Worm (Caenorhabditis elegans) whole organism, L1 larva: ENCODE data around the gene cku-70.

Experiments
- C04F5.9 ChIP-seq: sonication (generic microtip); optimal IDR thresholded peaks from 2 replicates; lab custom pipeline; 2016; ENCODE audit warnings: missing genetic modification characterization, missing compliant biosample characterization
- C34B4.2 ChIP-seq: sonication (generic microtip); optimal IDR thresholded peaks from 2 replicates; lab custom pipeline; 2017; ENCODE audit warnings: mild to moderate bottlenecking, missing genetic modification characterization, missing compliant biosample characterization
- F16B12.6 ChIP-seq: fragments of 150-350 bp; optimal IDR thresholded peaks from 2 replicates; lab custom pipeline; 2014; ENCODE audit warnings: missing biosample characterization, missing genetic modification characterization
- aha-1 ChIP-seq: fragments of 150-350 bp; optimal IDR thresholded peaks from 2 replicates; lab custom pipeline; 2014; ENCODE audit warnings: missing biosample characterization, missing genetic modification characterization
- blmp-1 ChIP-seq: fragments of 150-350 bp; optimal IDR thresholded peaks from 2 replicates; lab custom pipeline; 2014; ENCODE audit warnings: missing biosample characterization, missing genetic modification characterization
- ceh-8 ChIP-seq: fragments of 200-800 bp; sonication (Bioruptor generic); optimal IDR thresholded peaks from 2 replicates; lab custom pipeline; 2018; ENCODE audit warnings: mild to moderate bottlenecking, missing genetic modification characterization, moderate library complexity, missing compliant biosample characterization
- ceh-82 ChIP-seq, 3 experiments: fragments of 150-350 bp in 1 of 3; sonication (generic microtip) in 2 of 3; optimal IDR thresholded peaks; 2 replicates each; lab custom pipeline; 2014 to 2017; ENCODE audit warnings: missing biosample characterization in 3 of 3, missing genetic modification characterization in 3 of 3
- ceh-88 ChIP-seq: fragments of 200-800 bp; sonication (Bioruptor generic); IDR thresholded peaks from 2 replicates; pipeline ENCODE4 v1.3.6; 2022; ENCODE audit warnings: missing genetic modification characterization, missing compliant biosample characterization
- dpl-1 ChIP-seq, 3 experiments: fragments of 150-350 bp in 2 of 3; sonication (generic microtip) in 1 of 3; optimal IDR thresholded peaks; 2 replicates each; lab custom pipeline; 2014 to 2017; ENCODE audit warnings: missing biosample characterization in 3 of 3, missing genetic modification characterization in 3 of 3, missing genetic modification reagents in 3 of 3
- dsc-1 ChIP-seq: sonication (generic microtip); optimal IDR thresholded peaks from 2 replicates; lab custom pipeline; 2016; ENCODE audit warnings: mild to moderate bottlenecking, missing genetic modification characterization, missing compliant biosample characterization
- efl-3 ChIP-seq: fragments of 200-800 bp; sonication (Bioruptor generic); optimal IDR thresholded peaks from 2 replicates; lab custom pipeline; 2018; ENCODE audit warnings: mild to moderate bottlenecking, missing genetic modification characterization, missing compliant biosample characterization
- egl-13 ChIP-seq: sonication (generic microtip); optimal IDR thresholded peaks from 2 replicates; lab custom pipeline; 2016; ENCODE audit warnings: missing genotype, missing genetic modification reagents, missing genetic modification characterization, missing compliant biosample characterization
- elt-2 ChIP-seq: sonication (generic microtip); optimal IDR thresholded peaks from 2 replicates; lab custom pipeline; 2016; ENCODE audit warnings: missing genetic modification characterization, mild to moderate bottlenecking, inconsistent platforms, missing compliant biosample characterization, missing genetic modification reagents
- fkh-8 ChIP-seq: sonication (generic microtip); optimal IDR thresholded peaks from 2 replicates; lab custom pipeline; 2016; ENCODE audit warnings: mild to moderate bottlenecking, missing genetic modification characterization, missing compliant biosample characterization
- grh-1 ChIP-seq: fragments of 200-800 bp; sonication (Bioruptor generic); IDR thresholded peaks from 2 replicates; pipeline ENCODE4 v1.3.6; 2022; ENCODE audit warnings: missing genetic modification reagents, missing genetic modification characterization, missing compliant biosample characterization
- hlh-4 ChIP-seq: sonication (generic microtip); optimal IDR thresholded peaks from 2 replicates; lab custom pipeline; 2016; ENCODE audit warnings: mild to moderate bottlenecking, missing genetic modification characterization, missing compliant biosample characterization
- hpl-2 ChIP-seq: fragments of 150-350 bp; optimal IDR thresholded peaks from 2 replicates; lab custom pipeline; 2014; ENCODE audit warnings: missing biosample characterization, missing genetic modification reagents, missing genetic modification characterization
- lin-39 ChIP-seq: fragments of 150-350 bp; optimal IDR thresholded peaks from 2 replicates; lab custom pipeline; 2014; ENCODE audit warnings: missing biosample characterization, missing genetic modification reagents, missing genetic modification characterization
- lir-3 ChIP-seq: sonication (generic microtip); optimal IDR thresholded peaks from 2 replicates; lab custom pipeline; 2016; ENCODE audit warnings: mild to moderate bottlenecking, missing genetic modification characterization, moderate library complexity, missing compliant biosample characterization; ENCODE audit not compliant: poor library complexity
- mab-9 ChIP-seq: fragments of 200-800 bp; sonication (Bioruptor generic); IDR thresholded peaks from 2 replicates; pipeline ENCODE4 v1.3.6; 2022; ENCODE audit warnings: missing genetic modification reagents, missing genetic modification characterization, missing compliant biosample characterization
- mdl-1 ChIP-seq, 2 experiments: fragments of 150-350 bp; optimal IDR thresholded peaks; 2 replicates each; lab custom pipeline; 2014 to 2017; ENCODE audit warnings: missing biosample characterization in 2 of 2, missing genetic modification characterization in 2 of 2, inconsistent platforms in 1 of 2
- mef-2 ChIP-seq: fragments of 150-350 bp; optimal IDR thresholded peaks from 2 replicates; lab custom pipeline; 2014; ENCODE audit warnings: missing biosample characterization, missing genetic modification characterization
- mep-1 ChIP-seq: fragments of 150-350 bp; optimal IDR thresholded peaks from 2 replicates; lab custom pipeline; 2014; ENCODE audit warnings: missing biosample characterization, missing genetic modification characterization
- nhr-12 ChIP-seq: sonication (generic microtip); optimal IDR thresholded peaks from 2 replicates; lab custom pipeline; 2017; ENCODE audit warnings: missing biosample characterization, missing genetic modification characterization
- nhr-19 ChIP-seq: fragments of 200-800 bp; sonication (Bioruptor generic); conservative IDR thresholded peaks from 2 replicates; pipeline ENCODE4 v1.3.6; 2022; ENCODE audit warnings: missing genetic modification characterization, missing compliant biosample characterization
- nhr-237 ChIP-seq: fragments of 150-350 bp; optimal IDR thresholded peaks from 2 replicates; lab custom pipeline; 2014; ENCODE audit warnings: missing biosample characterization, missing genetic modification characterization
- nhr-47 ChIP-seq: sonication (generic microtip); optimal IDR thresholded peaks from 2 replicates; lab custom pipeline; 2016; ENCODE audit warnings: mild to moderate bottlenecking, missing genetic modification characterization, moderate library complexity, missing compliant biosample characterization
- nhr-84 ChIP-seq: sonication (generic microtip); optimal IDR thresholded peaks from 2 replicates; lab custom pipeline; 2017; ENCODE audit warnings: missing biosample characterization, missing genetic modification characterization
- nhr-85 ChIP-seq: sonication (generic microtip); peaks from one replicate; lab custom pipeline; 2016; ENCODE audit warnings: missing genetic modification characterization, inconsistent platforms, missing compliant biosample characterization
- pax-3 ChIP-seq: fragments of 200-800 bp; sonication (Bioruptor generic); optimal IDR thresholded peaks from 2 replicates; lab custom pipeline; 2018; ENCODE audit warnings: mild to moderate bottlenecking, missing genetic modification characterization, moderate library complexity, missing compliant biosample characterization
- rnt-1 ChIP-seq: sonication (generic microtip); optimal IDR thresholded peaks from 2 replicates; lab custom pipeline; 2016; ENCODE audit warnings: mild to moderate bottlenecking, missing genetic modification characterization, moderate library complexity, missing compliant biosample characterization
- snpc-4 ChIP-seq: fragments of 150-350 bp; optimal IDR thresholded peaks from 2 replicates; lab custom pipeline; 2014; ENCODE audit warnings: missing biosample characterization, missing genetic modification characterization
- snu-23 ChIP-seq: sonication (generic microtip); optimal IDR thresholded peaks from 2 replicates; lab custom pipeline; 2016; ENCODE audit warnings: missing genetic modification characterization, missing compliant biosample characterization
- sox-4 ChIP-seq: sonication (generic microtip); optimal IDR thresholded peaks from 2 replicates; lab custom pipeline; 2016; ENCODE audit warnings: missing genetic modification characterization, missing compliant biosample characterization
- swsn-7 ChIP-seq: sonication (generic microtip); optimal IDR thresholded peaks from 2 replicates; lab custom pipeline; 2016; ENCODE audit warnings: missing genetic modification characterization, missing compliant biosample characterization
- tlp-1 ChIP-seq: fragments of 150-350 bp; optimal IDR thresholded peaks from 2 replicates; lab custom pipeline; 2014; ENCODE audit warnings: missing biosample characterization, missing genetic modification characterization
- unc-130 ChIP-seq: fragments of 150-350 bp; optimal IDR thresholded peaks from 2 replicates; lab custom pipeline; 2017; ENCODE audit warnings: missing biosample characterization, missing genetic modification characterization, inconsistent platforms
- unc-86 ChIP-seq: sonication (generic microtip); optimal IDR thresholded peaks from 2 replicates; lab custom pipeline; 2016; ENCODE audit warnings: missing genetic modification characterization, missing compliant biosample characterization
- unc-98 ChIP-seq: fragments of 200-800 bp; sonication (Bioruptor generic); IDR thresholded peaks from 2 replicates; pipeline ENCODE4 v1.3.6; 2022; ENCODE audit warnings: missing genetic modification characterization, missing compliant biosample characterization
- xbp-1 ChIP-seq: sonication (generic microtip); optimal IDR thresholded peaks from 2 replicates; lab custom pipeline; 2016; ENCODE audit warnings: missing genetic modification characterization, missing compliant biosample characterization
- zag-1 ChIP-seq: fragments of 150-350 bp; optimal IDR thresholded peaks from 2 replicates; lab custom pipeline; 2014; ENCODE audit warnings: missing biosample characterization, missing genetic modification characterization
- zip-4 ChIP-seq: fragments of 200-800 bp; sonication (Bioruptor generic); optimal IDR thresholded peaks from 2 replicates; lab custom pipeline; 2018; ENCODE audit warnings: mild to moderate bottlenecking, missing genetic modification characterization, moderate library complexity, missing compliant biosample characterization

cku-70 gene

ce11 chrIII:11194123-11194522, 39.5 kb downstream of the cku-70 start:
- no peak for TF ChIP-seq mep-1 (tag; lab: Kevin White, UChicago)

- TF ChIP-seq nhr-19 (GFP tag; lab: Robert Waterston, UW) (no peak), dpl-1 (GFP tag; optimal IDR thresholded peaks at IDR 0.05; lab: Kevin White, UChicago) (no peak), C04F5.9 (tag; lab: Kevin White, UChicago) (no peak), pax-3 (no peak), hlh-4 (tag; lab: Kevin White, UChicago) (no peak), ceh-88 (GFP tag; lab: Robert Waterston, UW) (no peak), nhr-85 (tag; lab: Kevin White, UChicago) (peak; percentile 24), lir-3 (tag; lab: Kevin White, UChicago) (no peak)
These were observed 40.5 kb downstream of the cku-70 start, which contains the start of gene tra-1 for ce11 chrIII:11195140-11195539. TSS of gene tra-1 (minus strand) at chrIII:11195201.

- peak; percentile 14 for TF ChIP-seq elt-2 (tag; lab: Kevin White, UChicago)
- TF ChIP-seq dsc-1 = no peak
These were observed 40.9 kb downstream of the cku-70 start for ce11 chrIII:11195553-11195952.

- TF ChIP-seq ceh-82 (tag; optimal IDR thresholded peaks at IDR 0.05; lab: Kevin White, UChicago) = no peak
- no peak for TF ChIP-seq snu-23 (GFP tag; lab: Kevin White, UChicago)
- no peak for TF ChIP-seq zag-1
- no peak for TF ChIP-seq unc-98
- no peak for TF ChIP-seq snpc-4 (tag; lab: Kevin White, UChicago)
- no peak for TF ChIP-seq sox-4 (tag; lab: Kevin White, UChicago)
- TF ChIP-seq F16B12.6 = no peak
- TF ChIP-seq, all 84 proteins: peak for 0
These were observed 42.7 kb downstream of the cku-70 start for ce11 chrIII:11197327-11197726.

DNA sequence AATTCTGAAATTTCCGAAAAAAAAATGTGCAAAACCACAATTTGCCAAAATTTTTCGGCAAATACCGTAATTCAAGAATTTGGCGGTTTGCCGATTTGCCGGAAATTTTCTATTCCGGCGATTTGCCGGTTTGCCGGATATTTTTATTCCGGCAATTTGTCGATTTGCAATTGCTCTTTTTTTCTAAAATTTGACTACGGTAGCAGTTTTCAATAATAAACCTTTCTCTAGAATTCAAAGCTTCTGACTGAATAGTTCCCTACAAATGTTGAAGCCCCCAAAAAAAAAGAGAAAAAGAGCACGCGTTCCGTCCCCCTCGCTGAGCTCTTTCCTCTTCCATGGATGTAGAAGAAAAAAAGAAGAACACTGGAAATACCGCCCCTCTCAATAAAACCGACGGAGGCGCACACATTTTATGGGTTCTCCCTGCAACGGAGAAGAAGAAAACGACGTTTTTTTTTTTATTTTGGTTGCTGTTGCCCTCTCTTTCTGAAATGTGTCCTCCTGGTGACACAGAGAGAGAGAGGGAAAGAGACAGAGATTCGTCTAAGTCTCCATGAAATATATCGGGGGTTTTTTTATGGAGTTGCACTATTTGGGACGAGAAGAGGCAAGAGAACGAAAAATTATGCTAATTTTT, 46.4 kb downstream of the cku-70 start:
- no peak for TF ChIP-seq unc-86 (tag; lab: Kevin White, UChicago)
- no peak for TF ChIP-seq unc-130 (tag; lab: Kevin White, UChicago)
- no peak for TF ChIP-seq zip-4 (GFP tag; lab: Kevin White, UChicago)
- TF ChIP-seq C34B4.2 = no peak
- no peak for TF ChIP-seq aha-1
- no peak for TF ChIP-seq hpl-2 (GFP tag; lab: Kevin White, UChicago)
- TF ChIP-seq mef-2 = no peak
- TF ChIP-seq dpl-1 (GFP tag; optimal IDR thresholded peaks at IDR 0.05; lab: Kevin White, UChicago) = no peak
- no peak for TF ChIP-seq dsc-1
- TF ChIP-seq efl-3 (GFP tag; lab: Kevin White, UChicago) = no peak

- no peak for TF ChIP-seq tlp-1 (tag; lab: Kevin White, UChicago)
- TF ChIP-seq mdl-1 (tag; optimal IDR thresholded peaks at IDR 0.05; lab: Kevin White, UChicago) = no peak
- no peak for TF ChIP-seq unc-86 (tag; lab: Kevin White, UChicago)
- TF ChIP-seq swsn-7 = peak; percentile 9
- peak in 1 of 3 experiments; percentile 18 for TF ChIP-seq dpl-1 (GFP tag; optimal IDR thresholded peaks at IDR 0.05; lab: Kevin White, UChicago)
- TF ChIP-seq nhr-237 = no peak
- no peak for TF ChIP-seq nhr-12 (tag; lab: Kevin White, UChicago)
- TF ChIP-seq ceh-82 (tag; optimal IDR thresholded peaks at IDR 0.05; lab: Kevin White, UChicago) = peak in 1 of 3 experiments; percentile 55
- TF ChIP-seq blmp-1 (tag; lab: Kevin White, UChicago) = no peak
- TF ChIP-seq snu-23 (GFP tag; lab: Kevin White, UChicago) = peak; percentile 21
- no peak for TF ChIP-seq nhr-85 (tag; lab: Kevin White, UChicago)
- TF ChIP-seq nhr-84 = no peak
- no peak for TF ChIP-seq C34B4.2
- TF ChIP-seq nhr-47 (tag; lab: Kevin White, UChicago) = peak; percentile 26
- peak; percentile 4 for TF ChIP-seq xbp-1 (tag; lab: Kevin White, UChicago)
- no peak for TF ChIP-seq grh-1 (GFP tag; lab: Robert Waterston, UW)
- TF ChIP-seq mab-9 (GFP tag; lab: Robert Waterston, UW) = 0 out of 2 replicates have a peak, but pooled peaks have one; percentile 38
- TF ChIP-seq fkh-8 (tag; lab: Kevin White, UChicago) = peak; percentile 4
- TF ChIP-seq egl-13 (tag; lab: Kevin White, UChicago) = peak; percentile 1
- TF ChIP-seq rnt-1 (tag; lab: Kevin White, UChicago) = peak; percentile 30
- peak; percentile 90 for TF ChIP-seq ceh-8
- TF ChIP-seq lin-39 (tag; lab: Kevin White, UChicago) = no peak
These were observed 48.4 kb downstream of the cku-70 start for ce11 chrIII:11202992-11203391.
